Worm (Caenorhabditis elegans) whole organism, L4 larva: ENCODE measurements around the gene R11E3.1.

Experiments
- D1046.2 ChIP-seq: fragments of 200-800 bp; sonication (Bioruptor generic); IDR thresholded peaks from 2 replicates; pipeline ENCODE4 v1.3.6; 2022; ENCODE audit warnings: missing genetic modification characterization, missing compliant biosample characterization
- F10B5.3 ChIP-seq: sonication (generic microtip); optimal IDR thresholded peaks from 2 replicates; lab custom pipeline; 2016; ENCODE audit warnings: mild to moderate bottlenecking, missing genetic modification characterization, missing compliant biosample characterization
- T20F7.1 ChIP-seq: fragments of 200-800 bp; sonication (Bioruptor generic); optimal IDR thresholded peaks from 2 replicates; lab custom pipeline; 2018; ENCODE audit warnings: mild to moderate bottlenecking, missing genetic modification characterization, missing compliant biosample characterization
- Y48G9A.11 ChIP-seq: fragments of 200-800 bp; sonication (Bioruptor generic); IDR thresholded peaks from 2 replicates; pipeline ENCODE4 v1.3.6; 2022; ENCODE audit warnings: missing genetic modification reagents, missing genetic modification characterization, missing compliant biosample characterization
- aha-1 ChIP-seq: fragments of 150-350 bp; peaks from one replicate; lab custom pipeline; 2014; ENCODE audit warnings: missing biosample characterization, missing genetic modification characterization
- aly-2 ChIP-seq: sonication (generic microtip); optimal IDR thresholded peaks from 2 replicates; lab custom pipeline; 2018; ENCODE audit warnings: missing biosample characterization, missing genetic modification characterization
- arid-1 ChIP-seq: fragments of 200-800 bp; sonication (Bioruptor generic); conservative IDR thresholded peaks from 2 replicates; pipeline ENCODE4 v1.3.6; 2022; ENCODE audit warnings: missing genetic modification reagents, missing genetic modification characterization, missing compliant biosample characterization
- attf-4 ChIP-seq: sonication (generic microtip); optimal IDR thresholded peaks from 3 replicates; lab custom pipeline; 2017; ENCODE audit warnings: missing biosample characterization, missing genetic modification characterization
- ceh-28 ChIP-seq: fragments of 150-350 bp; optimal IDR thresholded peaks from 2 replicates; lab custom pipeline; 2014; ENCODE audit warnings: missing biosample characterization, missing genetic modification reagents, missing genetic modification characterization
- ceh-44 ChIP-seq: fragments of 200-800 bp; sonication (Bioruptor generic); IDR thresholded peaks from 2 replicates; pipeline ENCODE4 v1.3.6; 2022; ENCODE audit warnings: missing genetic modification reagents, missing genetic modification characterization, missing compliant biosample characterization
- ceh-62 ChIP-seq: sonication (generic microtip); optimal IDR thresholded peaks from 2 replicates; lab custom pipeline; 2017; ENCODE audit warnings: missing biosample characterization, missing genetic modification characterization
- ces-1 ChIP-seq: fragments of 150-350 bp; sonication (generic microtip); optimal IDR thresholded peaks from 4 replicates; lab custom pipeline; 2014; ENCODE audit warnings: missing biosample characterization, missing genetic modification reagents, missing genetic modification characterization
- ctbp-1 ChIP-seq: fragments of 200-800 bp; sonication (Bioruptor generic); IDR thresholded peaks from 2 replicates; pipeline ENCODE4 v1.3.6; 2022; ENCODE audit warnings: missing genetic modification reagents, missing genetic modification characterization, missing compliant biosample characterization
- daf-12 ChIP-seq: fragments of 150-350 bp; optimal IDR thresholded peaks from 2 replicates; lab custom pipeline; 2014; ENCODE audit warnings: missing biosample characterization, missing genetic modification reagents, missing genetic modification characterization
- daf-16 ChIP-seq, 3 experiments: sonication (generic microtip); optimal IDR thresholded peaks; 2 replicates each; lab custom pipeline; 2016 to 2017; ENCODE audit warnings: missing genetic modification characterization in 3 of 3, missing genetic modification reagents in 3 of 3, mild to moderate bottlenecking in 2 of 3, missing compliant biosample characterization in 2 of 3, missing biosample characterization in 1 of 3, moderate library complexity in 1 of 3
- dmd-6 ChIP-seq: fragments of 200-800 bp; sonication (Bioruptor generic); IDR thresholded peaks from 2 replicates; pipeline ENCODE4 v1.3.6; 2022; ENCODE audit warnings: missing genetic modification reagents, missing genetic modification characterization, missing compliant biosample characterization
- dmd-8 ChIP-seq: fragments of 200-800 bp; sonication (Bioruptor generic); IDR thresholded peaks from 2 replicates; pipeline ENCODE4 v1.3.6; 2022; ENCODE audit warnings: missing genetic modification characterization, missing compliant biosample characterization
- dpl-1 ChIP-seq: fragments of 150-350 bp; optimal IDR thresholded peaks from 2 replicates; lab custom pipeline; 2014; ENCODE audit warnings: missing biosample characterization, missing genetic modification reagents, missing genetic modification characterization
- dve-1 ChIP-seq: sonication (generic microtip); optimal IDR thresholded peaks from 2 replicates; lab custom pipeline; 2017; ENCODE audit warnings: antibody characterized with exemption, mild to moderate bottlenecking, missing genetic modification characterization, missing compliant biosample characterization; ENCODE audit not compliant: insufficient read depth
- egl-27 ChIP-seq: sonication (generic microtip); optimal IDR thresholded peaks from 3 replicates; lab custom pipeline; 2017; ENCODE audit warnings: missing biosample characterization, missing genetic modification reagents, missing genetic modification characterization
- hlh-11 ChIP-seq: fragments of 200-800 bp; sonication (Bioruptor generic); optimal IDR thresholded peaks from 2 replicates; lab custom pipeline; 2018; ENCODE audit warnings: mild to moderate bottlenecking, missing genetic modification characterization, missing compliant biosample characterization
- hlh-30 ChIP-seq: sonication (generic microtip); optimal IDR thresholded peaks from 2 replicates; lab custom pipeline; 2017; ENCODE audit warnings: antibody characterized with exemption, mild to moderate bottlenecking, missing genetic modification characterization, missing compliant biosample characterization; ENCODE audit not compliant: insufficient read depth
- jun-1 ChIP-seq: fragments of 150-350 bp; optimal IDR thresholded peaks from 2 replicates; lab custom pipeline; 2014; ENCODE audit warnings: missing biosample characterization, missing genetic modification reagents, missing genetic modification characterization
- lim-7 ChIP-seq: fragments of 200-800 bp; sonication (Bioruptor generic); IDR thresholded peaks from 2 replicates; pipeline ENCODE4 v1.3.6; 2022; ENCODE audit warnings: missing genetic modification characterization, missing compliant biosample characterization
- lin-15B ChIP-seq: fragments of 150-350 bp; sonication (generic microtip); optimal IDR thresholded peaks from 3 replicates; lab custom pipeline; 2014; ENCODE audit warnings: missing biosample characterization, missing genetic modification characterization
- lin-29 ChIP-seq: fragments of 200-800 bp; sonication (Bioruptor generic); IDR thresholded peaks from 2 replicates; pipeline ENCODE4 v1.3.6; 2022; ENCODE audit warnings: missing genetic modification reagents, missing genetic modification characterization, missing compliant biosample characterization
- lin-38 ChIP-seq: fragments of 200-800 bp; sonication (Bioruptor generic); IDR thresholded peaks from 2 replicates; pipeline ENCODE4 v1.3.6; 2022; ENCODE audit warnings: missing genetic modification reagents, missing genetic modification characterization, missing compliant biosample characterization
- lsy-2 ChIP-seq, 2 experiments: fragments of 150-350 bp in 1 of 2; sonication (generic microtip) in 1 of 2; optimal IDR thresholded peaks; 2 replicates each; lab custom pipeline; 2014 to 2017; ENCODE audit warnings: missing biosample characterization in 2 of 2, missing genetic modification characterization in 2 of 2
- madf-5 ChIP-seq, 2 experiments: fragments of 200-800 bp; sonication (Bioruptor generic); IDR thresholded peaks; 2 replicates each; pipeline ENCODE4 v1.3.6; 2022; ENCODE audit warnings: missing compliant biosample characterization in 2 of 2, missing genetic modification characterization in 2 of 2
- madf-9 ChIP-seq: fragments of 200-800 bp; sonication (Bioruptor generic); conservative IDR thresholded peaks from 2 replicates; pipeline ENCODE4 v1.3.6; 2022; ENCODE audit warnings: missing genetic modification reagents, missing genetic modification characterization, missing compliant biosample characterization
- mdl-1 ChIP-seq, 2 experiments: fragments of 150-350 bp in 1 of 2; sonication (generic microtip) in 1 of 2; optimal IDR thresholded peaks; 2 replicates each; lab custom pipeline; 2014 to 2017; ENCODE audit warnings: missing biosample characterization in 2 of 2, missing genetic modification characterization in 2 of 2
- mdt-29 ChIP-seq: fragments of 200-800 bp; sonication (Bioruptor generic); IDR thresholded peaks from 2 replicates; pipeline ENCODE4 v1.3.6; 2022; ENCODE audit warnings: missing genetic modification reagents, missing genetic modification characterization, missing compliant biosample characterization
- mep-1 ChIP-seq: fragments of 150-350 bp; sonication (generic microtip); optimal IDR thresholded peaks from 3 replicates; lab custom pipeline; 2014; ENCODE audit warnings: missing biosample characterization, missing genetic modification characterization
- mes-2 ChIP-seq: sonication (generic microtip); optimal IDR thresholded peaks from 2 replicates; lab custom pipeline; 2016; ENCODE audit warnings: missing genotype, mild to moderate bottlenecking, missing genetic modification characterization, missing compliant biosample characterization; ENCODE audit not compliant: poor library complexity, severe bottlenecking
- mxl-2 ChIP-seq: fragments of 200-800 bp; sonication (Bioruptor generic); conservative IDR thresholded peaks from 2 replicates; pipeline ENCODE4 v1.3.6; 2022; ENCODE audit warnings: missing genetic modification reagents, missing genetic modification characterization, missing compliant biosample characterization
- nhr-10 ChIP-seq: fragments of 150-350 bp; optimal IDR thresholded peaks from 2 replicates; lab custom pipeline; 2014; ENCODE audit warnings: missing biosample characterization, missing genetic modification characterization
- nhr-102 ChIP-seq: sonication (generic microtip); optimal IDR thresholded peaks from 2 replicates; lab custom pipeline; 2016; ENCODE audit warnings: mild to moderate bottlenecking, missing genetic modification characterization, moderate library complexity, missing compliant biosample characterization
- nhr-237 ChIP-seq: sonication (generic microtip); optimal IDR thresholded peaks from 2 replicates; lab custom pipeline; 2017; ENCODE audit warnings: missing biosample characterization, missing genetic modification characterization
- nhr-6 ChIP-seq: fragments of 150-350 bp; optimal IDR thresholded peaks from 2 replicates; lab custom pipeline; 2014; ENCODE audit warnings: missing biosample characterization, missing genetic modification characterization
- nhr-76 ChIP-seq: fragments of 150-350 bp; optimal IDR thresholded peaks from 2 replicates; lab custom pipeline; 2014; ENCODE audit warnings: missing biosample characterization, missing genetic modification characterization
- rbr-2 ChIP-seq: sonication (generic microtip); optimal IDR thresholded peaks from 2 replicates; lab custom pipeline; 2016; ENCODE audit warnings: missing genotype, missing genetic modification characterization, missing compliant biosample characterization
- tra-1 ChIP-seq: fragments of 200-800 bp; sonication (Bioruptor generic); IDR thresholded peaks from 2 replicates; pipeline ENCODE4 v1.3.6; 2022; ENCODE audit warnings: missing genetic modification reagents, missing genetic modification characterization, missing compliant biosample characterization
- unc-130 ChIP-seq: sonication (generic microtip); optimal IDR thresholded peaks from 2 replicates; lab custom pipeline; 2016; ENCODE audit warnings: missing genetic modification reagents, missing genetic modification characterization, missing compliant biosample characterization
- unc-39 ChIP-seq: sonication (generic microtip); optimal IDR thresholded peaks from 2 replicates; lab custom pipeline; 2017; ENCODE audit warnings: missing biosample characterization, missing genetic modification characterization
- unc-62 ChIP-seq, 3 experiments: fragments of 150-350 bp in 1 of 3; sonication (generic microtip); optimal IDR thresholded peaks in 2 of 3; peaks in 1 of 3; 1 replicate in 1 of 3; 2 replicates in 2 of 3; lab custom pipeline; 2014 to 2017; ENCODE audit warnings: missing biosample characterization in 3 of 3, missing genetic modification characterization in 3 of 3, missing genetic modification reagents in 3 of 3, missing genotype in 1 of 3
- vab-7 ChIP-seq: fragments of 200-800 bp; sonication (Bioruptor generic); IDR thresholded peaks from 2 replicates; pipeline ENCODE4 v1.3.6; 2022; ENCODE audit warnings: missing genetic modification reagents, missing genetic modification characterization, missing compliant biosample characterization
- zag-1 ChIP-seq: fragments of 150-350 bp; optimal IDR thresholded peaks from 2 replicates; lab custom pipeline; 2014; ENCODE audit warnings: missing biosample characterization, missing genetic modification characterization
- zfp-3 ChIP-seq: fragments of 200-800 bp; sonication (Bioruptor generic); conservative IDR thresholded peaks from 2 replicates; pipeline ENCODE4 v1.3.6; 2022; ENCODE audit warnings: missing genetic modification reagents, missing genetic modification characterization, missing compliant biosample characterization

The R11E3.1 gene

DNA sequence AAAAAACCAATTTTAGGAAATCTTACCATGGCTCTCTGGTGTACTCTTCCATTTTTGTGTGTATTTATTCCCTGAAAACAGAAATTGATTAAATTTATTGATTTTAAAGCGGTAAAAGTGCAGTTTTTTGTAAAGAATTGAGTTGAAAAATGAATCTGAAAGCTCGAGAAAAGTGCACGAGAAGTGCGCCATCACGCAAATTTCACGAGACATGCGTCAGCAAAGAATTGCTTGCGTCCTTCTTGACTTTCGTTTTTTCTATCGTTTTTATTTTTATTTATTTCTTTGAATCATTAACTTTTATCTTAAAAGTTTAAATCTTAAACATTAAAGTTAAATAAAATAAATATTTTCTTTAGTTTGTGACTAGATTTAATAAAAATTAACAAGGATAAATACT, 44.1 kb upstream of the R11E3.1 start, which contains the start of gene timm-17B.1 (continued):
- TF ChIP-seq lim-7 (GFP tag; lab: Robert Waterston, UW): no peak
- TF ChIP-seq, all 104 proteins: peak for 23

ce11 chrIV:4747553-4747952, 42.0 kb upstream of the R11E3.1 start, which contains the start of gene tctn-1:
tctn-1 (minus strand) TSS chrIV:4747832.
- TF ChIP-seq ceh-62 (no peak), lin-29 (GFP tag; lab: Robert Waterston, UW) (no peak), mep-1 (tag; lab: Kevin White, UChicago) (no peak), dve-1 (peak; percentile 7), unc-130 (GFP tag; lab: Kevin White, UChicago) (no peak), tra-1 (no peak), hlh-30 (tag; lab: Kevin White, UChicago) (no peak), arid-1 (GFP tag; lab: Robert Waterston, UW) (0 out of 2 replicates have a peak, but pooled peaks have one; percentile 20), nhr-6 (no peak), madf-9 (GFP tag; lab: Robert Waterston, UW) (0 out of 2 replicates have a peak, but pooled peaks have one; percentile 16), ceh-44 (no peak), daf-16 (GFP tag; optimal IDR thresholded peaks at IDR 0.05; lab: Kevin White, UChicago) (peak in 1 of 2 experiments; percentile 22), daf-16 (tag; optimal IDR thresholded peaks at IDR 0.05; lab: Kevin White, UChicago) (peak; percentile 21), egl-27 (no peak), unc-39 (tag; lab: Kevin White, UChicago) (no peak), ceh-28 (tag; lab: Kevin White, UChicago) (no peak), mdt-29 (GFP tag; lab: Robert Waterston, UW) (0 out of 2 replicates have a peak, but pooled peaks have one; percentile 26), ces-1 (GFP tag; lab: Kevin White, UChicago) (no peak), lin-38 (GFP tag; lab: Robert Waterston, UW) (peak; percentile 35; the same call in 1 of the 2 replicates), Y48G9A.11 (GFP tag; lab: Robert Waterston, UW) (0 out of 2 replicates have a peak, but pooled peaks have one; percentile 8), dpl-1 (no peak), nhr-76 (tag; lab: Kevin White, UChicago) (no peak), jun-1 (tag; lab: Kevin White, UChicago) (no peak), D1046.2 (GFP tag; lab: Robert Waterston, UW) (no peak), aly-2 (tag; lab: Kevin White, UChicago) (no peak), nhr-237 (tag; lab: Kevin White, UChicago) (no peak), mxl-2 (no peak), vab-7 (GFP tag; lab: Robert Waterston, UW) (no peak), T20F7.1 (GFP tag; lab: Kevin White, UChicago) (no peak), lsy-2 (tag; optimal IDR thresholded peaks at IDR 0.05; lab: Kevin White, UChicago) (peak in 1 of 2 experiments; percentile 41), mes-2 (tag; lab: Kevin White, UChicago) (peak; percentile 9), F10B5.3 (tag; lab: Kevin White, UChicago) (no peak), hlh-11 (no peak), ctbp-1 (GFP tag; lab: Robert Waterston, UW) (0 out of 2 replicates have a peak, but pooled peaks have one; percentile 14), aha-1 (tag; lab: Kevin White, UChicago) (peak; percentile 22), rbr-2 (tag; lab: Kevin White, UChicago) (no peak), zfp-3 (GFP tag; lab: Robert Waterston, UW) (peak; percentile 18; the same call in 1 of the 2 replicates), dmd-8 (GFP tag; lab: Robert Waterston, UW) (0 out of 2 replicates have a peak, but pooled peaks have one; percentile 15), daf-12 (tag; lab: Kevin White, UChicago) (no peak), mdl-1 (tag; optimal IDR thresholded peaks at IDR 0.05; lab: Kevin White, UChicago) (no peak), nhr-102 (tag; lab: Kevin White, UChicago) (no peak), zag-1 (tag; lab: Kevin White, UChicago) (no peak), unc-62 (GFP tag; optimal IDR thresholded peaks at IDR 0.05 in 1 of 2; lab: Kevin White, UChicago) (no peak), unc-62 (tag; optimal IDR thresholded peaks at IDR 0.05; lab: Kevin White, UChicago) (no peak), attf-4 (no peak), dmd-6 (GFP tag; lab: Robert Waterston, UW) (peak; percentile 23; the same call in 1 of the 2 replicates), lin-15B (no peak), nhr-10 (tag; lab: Kevin White, UChicago) (no peak), madf-5 (GFP tag; IDR thresholded peaks at IDR 0.05; lab: Robert Waterston, UW) (no peak)
